Worm (Caenorhabditis elegans): ENCODE data around the gene ZK546.4.

DNA sequence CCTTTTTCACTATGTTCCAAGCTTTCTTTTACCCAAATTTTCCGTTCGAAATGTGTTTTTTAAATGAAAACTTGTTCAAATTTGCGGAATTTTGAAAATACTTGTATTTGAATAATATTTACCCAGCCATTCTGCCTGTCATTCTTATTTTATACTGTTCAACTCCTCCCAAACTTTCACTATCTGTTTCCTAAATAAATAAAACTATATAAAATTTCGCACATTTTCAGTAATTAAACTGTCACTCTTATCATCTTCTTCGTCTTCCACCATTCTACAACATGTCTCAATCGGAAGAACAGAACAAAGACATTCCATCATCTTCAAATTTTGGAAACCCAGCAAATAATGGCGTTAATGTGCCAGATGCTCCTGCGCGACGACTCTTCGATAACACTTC, 33.1 kb upstream of the ZK546.4 start, which contains the start of gene btbd-10:
- no peak for TF ChIP-seq hmbx-1 (tag; optimal IDR thresholded peaks at IDR 0.05)
- no peak for TF ChIP-seq ama-1 (optimal IDR thresholded peaks at IDR 0.05)
- no peak for TF ChIP-seq tbx-37 (GFP tag; conservative IDR thresholded peaks at IDR 0.05)
- no peak for TF ChIP-seq hmg-4 (GFP tag; optimal IDR thresholded peaks at IDR 0.05)
- TF ChIP-seq scrt-1 (GFP tag; IDR thresholded peaks at IDR 0.05), result no peak
- no peak for TF ChIP-seq ceh-36 (tag; optimal IDR thresholded peaks at IDR 0.05)
- no peak for TF ChIP-seq ets-7 (tag; optimal IDR thresholded peaks at IDR 0.05)
- no peak for TF ChIP-seq F13C5.2 (tag; optimal IDR thresholded peaks at IDR 0.05)
- TF ChIP-seq sea-1 (GFP tag; conservative IDR thresholded peaks at IDR 0.05), result no peak
- TF ChIP-seq tra-4 (tag; optimal IDR thresholded peaks at IDR 0.05), result no peak
- no peak for TF ChIP-seq hnd-1 (tag; optimal IDR thresholded peaks at IDR 0.05)
- no peak for TF ChIP-seq tbx-11 (GFP tag; IDR thresholded peaks at IDR 0.05)
- no peak for TF ChIP-seq aly-1 (tag; optimal IDR thresholded peaks at IDR 0.05)

Data from whole organism, early embryonic.